Worm (Caenorhabditis elegans): ENCODE results near the gene rcq-5.
A peak's percentile ranks its signal among the peaks of the same experiment; 100 is the strongest.

The rcq-5 gene

ce11 chrIII:4060856-4061383 lies 3.1 kb upstream of the rcq-5 start:
- peak; percentile 34; the same call in 1 of the 2 replicates for TF ChIP-seq pes-1 (GFP tag; IDR thresholded peaks at IDR 0.05)
- TF ChIP-seq ceh-36 (tag; optimal IDR thresholded peaks at IDR 0.05): peak; percentile 13

- TF ChIP-seq F13C5.2 (tag; optimal IDR thresholded peaks at IDR 0.05) (no peak), hmg-4 (GFP tag; optimal IDR thresholded peaks at IDR 0.05) (no peak)
Observed at ce11 chrIII:4060019-4060418, 2.2 kb upstream of the rcq-5 start, which contains the start of gene his-70. Gene his-70 (minus strand): TSS chrIII:4060119.

ce11 chrIII:4058643-4059042 lies 867 bp upstream of the rcq-5 start, which contains the start of gene his-69:
Gene his-69 (minus strand): TSS chrIII:4058743.
- TF ChIP-seq sea-1 (GFP tag; conservative IDR thresholded peaks at IDR 0.05): no peak
- no peak for TF ChIP-seq hnd-1 (tag; optimal IDR thresholded peaks at IDR 0.05)
- TF ChIP-seq flt-1 (GFP tag; IDR thresholded peaks at IDR 0.05): no peak
- no peak for TF ChIP-seq tbx-37 (GFP tag; conservative IDR thresholded peaks at IDR 0.05)
- no peak for TF ChIP-seq aly-1 (tag; optimal IDR thresholded peaks at IDR 0.05)
- no peak for TF ChIP-seq hmbx-1 (tag; optimal IDR thresholded peaks at IDR 0.05)
- TF ChIP-seq hmg-4 (GFP tag; optimal IDR thresholded peaks at IDR 0.05): no peak
- TF ChIP-seq scrt-1 (GFP tag; IDR thresholded peaks at IDR 0.05): no peak
- no peak for TF ChIP-seq ceh-36 (tag; optimal IDR thresholded peaks at IDR 0.05)
- TF ChIP-seq ama-1 (optimal IDR thresholded peaks at IDR 0.05): no peak
- no peak for TF ChIP-seq B0310.2 (tag; optimal IDR thresholded peaks at IDR 0.05)
- TF ChIP-seq tbx-11 (GFP tag; IDR thresholded peaks at IDR 0.05): no peak
- no peak for TF ChIP-seq ets-7 (tag; optimal IDR thresholded peaks at IDR 0.05)
- TF ChIP-seq pes-1 (GFP tag; IDR thresholded peaks at IDR 0.05): no peak

- no peak for TF ChIP-seq tbx-37 (GFP tag; conservative IDR thresholded peaks at IDR 0.05)
- TF ChIP-seq sea-1 (GFP tag; conservative IDR thresholded peaks at IDR 0.05): no peak
- TF ChIP-seq ceh-13 (GFP tag; optimal IDR thresholded peaks at IDR 0.05): no peak
- no peak for TF ChIP-seq ceh-36 (tag; optimal IDR thresholded peaks at IDR 0.05)
- TF ChIP-seq tra-4 (tag; optimal IDR thresholded peaks at IDR 0.05): no peak
- no peak for TF ChIP-seq F13C5.2 (tag; optimal IDR thresholded peaks at IDR 0.05)
- no peak for TF ChIP-seq ets-7 (tag; optimal IDR thresholded peaks at IDR 0.05)
- TF ChIP-seq hmbx-1 (tag; optimal IDR thresholded peaks at IDR 0.05): no peak
- no peak for TF ChIP-seq B0310.2 (tag; optimal IDR thresholded peaks at IDR 0.05)
- TF ChIP-seq pes-1 (GFP tag; IDR thresholded peaks at IDR 0.05): no peak
- TF ChIP-seq aly-1 (tag; optimal IDR thresholded peaks at IDR 0.05): no peak
- no peak for TF ChIP-seq hnd-1 (tag; optimal IDR thresholded peaks at IDR 0.05)
- no peak for TF ChIP-seq ama-1 (optimal IDR thresholded peaks at IDR 0.05)
- TF ChIP-seq scrt-1 (GFP tag; IDR thresholded peaks at IDR 0.05): no peak
- no peak for TF ChIP-seq tbx-11 (GFP tag; IDR thresholded peaks at IDR 0.05)
- no peak for TF ChIP-seq hmg-4 (GFP tag; optimal IDR thresholded peaks at IDR 0.05)
- TF ChIP-seq flt-1 (GFP tag; IDR thresholded peaks at IDR 0.05): no peak
Observed at ce11 chrIII:4049150-4049549, 8.6 kb downstream of the rcq-5 start.

- TF ChIP-seq tbx-11 (GFP tag; IDR thresholded peaks at IDR 0.05): no peak
- no peak for TF ChIP-seq ets-7 (tag; optimal IDR thresholded peaks at IDR 0.05)
- TF ChIP-seq ama-1 (optimal IDR thresholded peaks at IDR 0.05): no peak
- TF ChIP-seq aly-1 (tag; optimal IDR thresholded peaks at IDR 0.05): no peak
- no peak for TF ChIP-seq tra-4 (tag; optimal IDR thresholded peaks at IDR 0.05)
- no peak for TF ChIP-seq B0310.2 (tag; optimal IDR thresholded peaks at IDR 0.05)
- TF ChIP-seq hmg-4 (GFP tag; optimal IDR thresholded peaks at IDR 0.05): no peak
- no peak for TF ChIP-seq hnd-1 (tag; optimal IDR thresholded peaks at IDR 0.05)
- TF ChIP-seq ceh-36 (tag; optimal IDR thresholded peaks at IDR 0.05): no peak
- no peak for TF ChIP-seq sea-1 (GFP tag; conservative IDR thresholded peaks at IDR 0.05)
- TF ChIP-seq ceh-13 (GFP tag; optimal IDR thresholded peaks at IDR 0.05): no peak
- no peak for TF ChIP-seq F13C5.2 (tag; optimal IDR thresholded peaks at IDR 0.05)
- no peak for TF ChIP-seq flt-1 (GFP tag; IDR thresholded peaks at IDR 0.05)
- no peak for TF ChIP-seq pes-1 (GFP tag; IDR thresholded peaks at IDR 0.05)
- TF ChIP-seq scrt-1 (GFP tag; IDR thresholded peaks at IDR 0.05): no peak
- no peak for TF ChIP-seq tbx-37 (GFP tag; conservative IDR thresholded peaks at IDR 0.05)
- TF ChIP-seq hmbx-1 (tag; optimal IDR thresholded peaks at IDR 0.05): no peak
Observed at ce11 chrIII:4039775-4040174, 18.0 kb downstream of the rcq-5 start.

ce11 chrIII:4037332-4037731 lies 20.4 kb downstream of the rcq-5 start:
- no peak for TF ChIP-seq aly-1 (tag; optimal IDR thresholded peaks at IDR 0.05)
- no peak for TF ChIP-seq pes-1 (GFP tag; IDR thresholded peaks at IDR 0.05)
- TF ChIP-seq tbx-11 (GFP tag; IDR thresholded peaks at IDR 0.05): no peak
- TF ChIP-seq flt-1 (GFP tag; IDR thresholded peaks at IDR 0.05): no peak
- no peak for TF ChIP-seq F13C5.2 (tag; optimal IDR thresholded peaks at IDR 0.05)
- TF ChIP-seq scrt-1 (GFP tag; IDR thresholded peaks at IDR 0.05): no peak
- TF ChIP-seq hmg-4 (GFP tag; optimal IDR thresholded peaks at IDR 0.05): no peak
- TF ChIP-seq hmbx-1 (tag; optimal IDR thresholded peaks at IDR 0.05): no peak
- TF ChIP-seq hnd-1 (tag; optimal IDR thresholded peaks at IDR 0.05): no peak
- TF ChIP-seq sea-1 (GFP tag; conservative IDR thresholded peaks at IDR 0.05): no peak

- TF ChIP-seq flt-1 (GFP tag; IDR thresholded peaks at IDR 0.05) (no peak), hnd-1 (tag; optimal IDR thresholded peaks at IDR 0.05) (no peak), pes-1 (GFP tag; IDR thresholded peaks at IDR 0.05) (no peak), aly-1 (tag; optimal IDR thresholded peaks at IDR 0.05) (no peak), ets-7 (tag; optimal IDR thresholded peaks at IDR 0.05) (no peak), ceh-36 (tag; optimal IDR thresholded peaks at IDR 0.05) (no peak), sea-1 (GFP tag; conservative IDR thresholded peaks at IDR 0.05) (no peak), ceh-13 (GFP tag; optimal IDR thresholded peaks at IDR 0.05) (no peak), ama-1 (optimal IDR thresholded peaks at IDR 0.05) (no peak), tbx-37 (GFP tag; conservative IDR thresholded peaks at IDR 0.05) (no peak), tra-4 (tag; optimal IDR thresholded peaks at IDR 0.05) (no peak), scrt-1 (GFP tag; IDR thresholded peaks at IDR 0.05) (no peak), B0310.2 (tag; optimal IDR thresholded peaks at IDR 0.05) (no peak), hmbx-1 (tag; optimal IDR thresholded peaks at IDR 0.05) (no peak), F13C5.2 (tag; optimal IDR thresholded peaks at IDR 0.05) (no peak), tbx-11 (GFP tag; IDR thresholded peaks at IDR 0.05) (no peak), hmg-4 (GFP tag; optimal IDR thresholded peaks at IDR 0.05) (no peak)
Observed at ce11 chrIII:4036740-4037139, 21.0 kb downstream of the rcq-5 start, which contains the start of gene hum-5. Gene hum-5 (minus strand): TSS chrIII:4036840.

Measured in whole organism, early embryonic.